Fruit fly (Drosophila melanogaster) whole organism: Measurements from ENCODE around the gene CG13738.

Experiments
- CG8478 ChIP-seq: fragments of >200 bp; optimal IDR thresholded peaks from 2 replicates; lab custom pipeline; 2018; ENCODE audit warnings: inconsistent platforms
- psq ChIP-seq: fragments of >200 bp; optimal IDR thresholded peaks from 2 replicates; lab custom pipeline; 2017

- TF ChIP-seq psq (lab: Kevin White, UChicago) (no peak), CG8478 (lab: Kevin White, UChicago) (no peak)
These were observed 20.7 kb downstream of the CG13738 start for dm6 chr3L:13952484-13953048.
